Worm (Caenorhabditis elegans) whole organism, L2 larva: ENCODE measurements around the gene ZK1010.2.

Source experiments
- F13H6.1 ChIP-seq: sonication (generic microtip); optimal IDR thresholded peaks from 2 replicates; lab custom pipeline; 2016; ENCODE audit warnings: missing genetic modification characterization, missing compliant biosample characterization
- R02D3.7 ChIP-seq: fragments of 150-350 bp; optimal IDR thresholded peaks from 2 replicates; lab custom pipeline; 2014; ENCODE audit warnings: missing biosample characterization, missing genetic modification characterization
- Y55F3AM.14 ChIP-seq: fragments of 200-800 bp; sonication (Bioruptor generic); optimal IDR thresholded peaks from 2 replicates; lab custom pipeline; 2018; ENCODE audit warnings: mild to moderate bottlenecking, missing genetic modification characterization, missing compliant biosample characterization
- alr-1 ChIP-seq: fragments of 150-350 bp; optimal IDR thresholded peaks from 2 replicates; lab custom pipeline; 2014; ENCODE audit warnings: missing biosample characterization, missing genetic modification characterization
- blmp-1 ChIP-seq: sonication (generic microtip); optimal IDR thresholded peaks from 2 replicates; lab custom pipeline; 2017; ENCODE audit warnings: missing genetic modification characterization, mild to moderate bottlenecking, missing compliant biosample characterization, antibody characterized with exemption, moderate library complexity; ENCODE audit not compliant: insufficient read depth
- ceh-82 ChIP-seq: fragments of 150-350 bp; optimal IDR thresholded peaks from 2 replicates; lab custom pipeline; 2014; ENCODE audit warnings: missing biosample characterization, missing genetic modification characterization
- dmd-4 ChIP-seq: sonication (generic microtip); optimal IDR thresholded peaks from 2 replicates; lab custom pipeline; 2017; ENCODE audit warnings: missing biosample characterization, missing genetic modification characterization
- elt-1 ChIP-seq: fragments of 150-350 bp; optimal IDR thresholded peaks from 2 replicates; lab custom pipeline; 2014; ENCODE audit warnings: missing biosample characterization, missing genetic modification characterization
- elt-3 ChIP-seq: sonication (generic microtip); optimal IDR thresholded peaks from 2 replicates; lab custom pipeline; 2017; ENCODE audit warnings: missing biosample characterization, missing genetic modification characterization
- fos-1 ChIP-seq: fragments of 150-350 bp; optimal IDR thresholded peaks from 2 replicates; lab custom pipeline; 2014; ENCODE audit warnings: missing biosample characterization, missing genetic modification characterization
- gmeb-1 ChIP-seq: fragments of 150-350 bp; optimal IDR thresholded peaks from 2 replicates; lab custom pipeline; 2014; ENCODE audit warnings: missing biosample characterization, missing genetic modification characterization
- lin-11 ChIP-seq: fragments of 150-350 bp; sonication (generic microtip); optimal IDR thresholded peaks from 2 replicates; lab custom pipeline; 2014; ENCODE audit warnings: missing biosample characterization, missing genetic modification characterization, inconsistent platforms, mixed read lengths
- lsy-2 ChIP-seq, 2 experiments: fragments of 150-350 bp in 1 of 2; sonication (generic microtip) in 1 of 2; optimal IDR thresholded peaks; 2 replicates each; lab custom pipeline; 2014 to 2017; ENCODE audit warnings: missing biosample characterization in 2 of 2, missing genetic modification characterization in 2 of 2
- mab-5 ChIP-seq: fragments of 150-350 bp; optimal IDR thresholded peaks from 2 replicates; lab custom pipeline; 2014; ENCODE audit warnings: missing biosample characterization, missing genetic modification characterization
- mbf-1 ChIP-seq: sonication (generic microtip); optimal IDR thresholded peaks from 2 replicates; lab custom pipeline; 2017; ENCODE audit warnings: missing biosample characterization, missing genetic modification characterization
- mdl-1 ChIP-seq, 2 experiments: fragments of 150-350 bp in 1 of 2; sonication (generic microtip) in 1 of 2; optimal IDR thresholded peaks; 2 replicates each; lab custom pipeline; 2017; ENCODE audit warnings: missing biosample characterization in 2 of 2, missing genetic modification characterization in 2 of 2
- nhr-11 ChIP-seq: fragments of 150-350 bp; optimal IDR thresholded peaks from 2 replicates; lab custom pipeline; 2014; ENCODE audit warnings: missing biosample characterization, missing genetic modification characterization
- nhr-12 ChIP-seq: fragments of 150-350 bp; optimal IDR thresholded peaks from 2 replicates; lab custom pipeline; 2014; ENCODE audit warnings: missing biosample characterization, missing genetic modification characterization
- nhr-129 ChIP-seq: fragments of 150-350 bp; optimal IDR thresholded peaks from 2 replicates; lab custom pipeline; 2014; ENCODE audit warnings: missing biosample characterization, missing genetic modification characterization
- nhr-23 ChIP-seq: fragments of 150-350 bp; optimal IDR thresholded peaks from 2 replicates; lab custom pipeline; 2014; ENCODE audit warnings: missing biosample characterization, missing genetic modification reagents, missing genetic modification characterization
- nhr-237 ChIP-seq: fragments of 150-350 bp; optimal IDR thresholded peaks from 2 replicates; lab custom pipeline; 2014; ENCODE audit warnings: missing biosample characterization, missing genetic modification characterization
- nhr-6 ChIP-seq: fragments of 150-350 bp; optimal IDR thresholded peaks from 2 replicates; lab custom pipeline; 2014; ENCODE audit warnings: missing biosample characterization, missing genetic modification characterization
- nhr-77 ChIP-seq: fragments of 150-350 bp; optimal IDR thresholded peaks from 2 replicates; lab custom pipeline; 2014; ENCODE audit warnings: missing biosample characterization, missing genetic modification characterization
- peb-1 ChIP-seq: fragments of 150-350 bp; optimal IDR thresholded peaks from 2 replicates; lab custom pipeline; 2014; ENCODE audit warnings: missing biosample characterization, missing genetic modification characterization
- sem-4 ChIP-seq: fragments of 150-350 bp; optimal IDR thresholded peaks from 2 replicates; lab custom pipeline; 2014; ENCODE audit warnings: missing biosample characterization, missing genetic modification reagents, missing genetic modification characterization
- sma-9 ChIP-seq, 2 experiments: fragments of 150-350 bp in 1 of 2; sonication (generic microtip) in 1 of 2; optimal IDR thresholded peaks; 2 replicates each; lab custom pipeline; 2014 to 2016; ENCODE audit warnings: missing genetic modification characterization in 2 of 2, mild to moderate bottlenecking in 1 of 2, missing biosample characterization in 1 of 2, missing compliant biosample characterization in 1 of 2, missing genetic modification reagents in 1 of 2, moderate library complexity in 1 of 2
- snpc-4 ChIP-seq: fragments of 150-350 bp; optimal IDR thresholded peaks from 2 replicates; lab custom pipeline; 2014; ENCODE audit warnings: missing biosample characterization, missing genetic modification characterization
- unc-55 ChIP-seq: fragments of 150-350 bp; sonication (generic microtip); optimal IDR thresholded peaks from 3 replicates; lab custom pipeline; 2014; ENCODE audit warnings: missing biosample characterization, missing genetic modification reagents, missing genetic modification characterization
- unc-62 ChIP-seq: fragments of 150-350 bp; optimal IDR thresholded peaks from 2 replicates; lab custom pipeline; 2014; ENCODE audit warnings: missing biosample characterization, missing genetic modification reagents, missing genetic modification characterization
- ztf-1 ChIP-seq: fragments of 200-800 bp; sonication (Bioruptor generic); conservative IDR thresholded peaks from 2 replicates; pipeline ENCODE4 v1.3.6; 2022; ENCODE audit warnings: missing genetic modification characterization, missing compliant biosample characterization
- ztf-11 ChIP-seq: sonication (generic microtip); optimal IDR thresholded peaks from 2 replicates; lab custom pipeline; 2017; ENCODE audit warnings: missing biosample characterization, missing genetic modification characterization

The ZK1010.2 gene

ce11 chrIII:12959286-12959685, 18.4 kb downstream of the ZK1010.2 start (continued):
- TF ChIP-seq ztf-1 (GFP tag; lab: Robert Waterston, UW) (no peak), sem-4 (tag; lab: Kevin White, UChicago) (no peak)

DNA sequence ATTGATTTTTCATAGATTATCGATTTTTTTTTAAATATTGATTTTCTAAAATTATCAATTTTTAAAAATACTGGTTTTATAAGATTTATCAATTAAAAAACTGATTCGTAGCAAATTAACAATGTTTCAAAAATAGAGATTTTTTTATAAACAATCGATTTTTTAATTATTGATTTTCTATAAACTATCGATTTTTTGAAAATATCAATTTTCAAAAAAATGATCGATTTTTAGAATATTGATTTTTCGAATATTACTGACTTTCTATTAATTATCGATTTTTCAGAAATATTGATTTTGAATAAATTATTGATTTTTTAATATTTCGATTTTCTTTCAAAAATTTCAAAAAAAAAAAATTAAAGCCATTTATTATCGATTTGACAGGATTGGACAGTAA, 25.0 kb downstream of the ZK1010.2 start:
- TF ChIP-seq mdl-1 (tag; optimal IDR thresholded peaks at IDR 0.05; lab: Kevin White, UChicago) (no peak), elt-3 (no peak)

DNA sequence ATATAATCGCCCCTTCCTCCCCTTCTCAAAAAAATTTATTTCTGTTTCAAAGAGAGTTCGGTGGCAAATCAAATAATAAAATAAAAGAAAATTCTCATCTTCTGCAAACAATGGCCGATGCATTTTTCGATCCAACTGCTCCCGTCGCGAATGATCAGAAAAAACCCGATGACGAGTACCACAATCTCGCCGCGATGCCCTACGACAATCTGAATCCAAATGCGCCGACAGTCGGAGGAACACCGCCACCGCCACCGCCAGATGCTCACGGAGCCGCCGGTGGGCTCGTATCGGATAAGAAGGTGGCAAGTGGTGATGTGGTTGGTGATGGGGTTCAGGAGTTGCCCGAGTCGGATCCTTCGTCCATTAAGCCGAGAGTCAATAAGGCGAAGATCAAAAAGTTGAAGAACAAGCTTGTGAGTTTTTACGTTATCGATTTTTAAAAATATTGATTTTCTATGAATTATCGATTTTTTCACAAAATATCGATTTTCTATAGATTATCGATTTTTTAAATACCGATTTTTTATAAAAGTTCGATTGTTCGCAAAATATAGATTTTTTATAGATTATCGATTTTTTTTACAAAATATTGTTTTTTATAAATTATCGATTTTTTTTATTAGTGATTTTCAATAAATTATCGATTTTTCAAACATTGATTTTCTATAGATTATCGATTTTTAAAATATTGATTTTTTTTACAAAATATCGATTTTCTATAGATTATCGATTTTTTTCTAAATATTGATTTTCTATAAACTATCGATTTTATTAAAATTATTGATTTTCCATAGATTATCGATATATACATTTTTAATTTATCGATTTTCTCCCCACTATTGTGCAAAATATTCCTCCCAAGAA, 26.1 kb downstream of the ZK1010.2 start, which contains the start of gene Y39E4A.1:
Y39E4A.1 (plus strand) TSS at position 51 of the 867 bp plus-strand sequence.
- TF ChIP-seq sma-9 (GFP tag; optimal IDR thresholded peaks at IDR 0.05; lab: Kevin White, UChicago), result no peak
- no peak for TF ChIP-seq sma-9 (tag; optimal IDR thresholded peaks at IDR 0.05; lab: Kevin White, UChicago)
- TF ChIP-seq Y55F3AM.14 (GFP tag; lab: Kevin White, UChicago), result no peak
- TF ChIP-seq F13H6.1 (tag; lab: Kevin White, UChicago), result no peak
- TF ChIP-seq lsy-2 (tag; optimal IDR thresholded peaks at IDR 0.05; lab: Kevin White, UChicago), result no peak
- no peak for TF ChIP-seq lin-11 (tag; lab: Kevin White, UChicago)
- TF ChIP-seq mab-5 (tag; lab: Kevin White, UChicago), result no peak
- TF ChIP-seq ceh-82 (tag; lab: Kevin White, UChicago), result no peak
- TF ChIP-seq unc-55 (GFP tag; lab: Kevin White, UChicago), result no peak
- TF ChIP-seq nhr-77, result no peak

ce11 chrIII:12945072-12945471, 32.6 kb downstream of the ZK1010.2 start:
- TF ChIP-seq sem-4 (tag; lab: Kevin White, UChicago) (no peak), mbf-1 (tag; lab: Kevin White, UChicago) (no peak), nhr-77 (no peak), blmp-1 (no peak), unc-55 (GFP tag; lab: Kevin White, UChicago) (no peak), lin-11 (tag; lab: Kevin White, UChicago) (no peak), nhr-12 (no peak), Y55F3AM.14 (GFP tag; lab: Kevin White, UChicago) (no peak), nhr-11 (tag; lab: Kevin White, UChicago) (no peak), nhr-237 (tag; lab: Kevin White, UChicago) (no peak), sma-9 (GFP tag; optimal IDR thresholded peaks at IDR 0.05; lab: Kevin White, UChicago) (no peak), sma-9 (tag; optimal IDR thresholded peaks at IDR 0.05; lab: Kevin White, UChicago) (no peak), snpc-4 (tag; lab: Kevin White, UChicago) (no peak), gmeb-1 (tag; lab: Kevin White, UChicago) (no peak)

- TF ChIP-seq R02D3.7 (tag; lab: Kevin White, UChicago), result no peak
- TF ChIP-seq alr-1 (tag; lab: Kevin White, UChicago), result no peak
- no peak for TF ChIP-seq nhr-23
- no peak for TF ChIP-seq unc-62 (GFP tag; lab: Kevin White, UChicago)
- TF ChIP-seq dmd-4 (tag; lab: Kevin White, UChicago), result no peak
- TF ChIP-seq sem-4 (tag; lab: Kevin White, UChicago), result no peak
- TF ChIP-seq mab-5 (tag; lab: Kevin White, UChicago), result no peak
- TF ChIP-seq peb-1 (tag; lab: Kevin White, UChicago), result no peak
- no peak for TF ChIP-seq Y55F3AM.14 (GFP tag; lab: Kevin White, UChicago)
- TF ChIP-seq nhr-6 (tag; lab: Kevin White, UChicago), result no peak
- TF ChIP-seq snpc-4 (tag; lab: Kevin White, UChicago), result no peak
- TF ChIP-seq elt-1 (tag; lab: Kevin White, UChicago), result no peak
- no peak for TF ChIP-seq nhr-129 (tag; lab: Kevin White, UChicago)
- TF ChIP-seq lin-11 (tag; lab: Kevin White, UChicago), result no peak
- TF ChIP-seq fos-1 (tag; lab: Kevin White, UChicago), result no peak
- TF ChIP-seq mdl-1 (tag; optimal IDR thresholded peaks at IDR 0.05; lab: Kevin White, UChicago), result no peak
- no peak for TF ChIP-seq sma-9 (GFP tag; optimal IDR thresholded peaks at IDR 0.05; lab: Kevin White, UChicago)
- TF ChIP-seq sma-9 (tag; optimal IDR thresholded peaks at IDR 0.05; lab: Kevin White, UChicago), result no peak
- TF ChIP-seq lsy-2 (tag; optimal IDR thresholded peaks at IDR 0.05; lab: Kevin White, UChicago), result no peak
- TF ChIP-seq elt-3, result no peak
- no peak for TF ChIP-seq ztf-11 (tag; lab: Kevin White, UChicago)
- TF ChIP-seq, all 48 proteins: peak for 0
Measured at ce11 chrIII:12944064-12944463, 33.6 kb downstream of the ZK1010.2 start.
